Fruit fly (Drosophila melanogaster) whole organism: ENCODE data around the gene CG16824.

Source experiments
- CG8478 ChIP-seq: fragments of >200 bp; optimal IDR thresholded peaks from 2 replicates; lab custom pipeline; 2018; ENCODE audit warnings: inconsistent platforms
- Dll ChIP-seq: fragments of >200 bp; optimal IDR thresholded peaks from 2 replicates; lab custom pipeline; 2017
- EcR ChIP-seq, 2 experiments: fragments of >200 bp; optimal IDR thresholded peaks; 2 replicates each; lab custom pipeline; 2017; ENCODE audit warnings: missing biosample characterization in 2 of 2, missing genetic modification characterization in 2 of 2, missing genetic modification reagents in 2 of 2
- pan ChIP-seq: fragments of >200 bp; optimal IDR thresholded peaks from 2 replicates; lab custom pipeline; 2017
- psq ChIP-seq: fragments of >200 bp; optimal IDR thresholded peaks from 2 replicates; lab custom pipeline; 2017
- usp ChIP-seq: fragments of >200 bp; optimal IDR thresholded peaks from 2 replicates; lab custom pipeline; 2017; ENCODE audit warnings: missing biosample characterization, missing genetic modification characterization, mixed read lengths

CG16824 gene

dm6 chr2L:13292626-13293025, at the start of gene CG16824:
Gene CG16824 (plus strand): TSS chr2L:13293009.
- TF ChIP-seq CG8478 (lab: Kevin White, UChicago) (no peak), psq (lab: Kevin White, UChicago) (no peak), Dll (no peak)

- TF ChIP-seq usp (GFP tag; lab: Kevin White, UChicago): no peak
- no peak for TF ChIP-seq psq (lab: Kevin White, UChicago)
- no peak for TF ChIP-seq CG8478 (lab: Kevin White, UChicago)
- TF ChIP-seq EcR (GFP tag; optimal IDR thresholded peaks at IDR 0.05; lab: Kevin White, UChicago): no peak
- no peak for TF ChIP-seq Dll
Observed at dm6 chr2L:13244759-13245308, 48.0 kb upstream of the CG16824 start.

dm6 chr2L:13245855-13246645, 46.8 kb upstream of the CG16824 start, which contains the start of gene CG16820:
Gene CG16820 (plus strand): TSS chr2L:13246232.
- TF ChIP-seq psq (lab: Kevin White, UChicago) (no peak), usp (GFP tag; lab: Kevin White, UChicago) (no peak), EcR (GFP tag; optimal IDR thresholded peaks at IDR 0.05; lab: Kevin White, UChicago) (no peak), pan (lab: Kevin White, UChicago) (no peak), Dll (no peak), CG8478 (lab: Kevin White, UChicago) (no peak)

- TF ChIP-seq EcR (GFP tag; optimal IDR thresholded peaks at IDR 0.05; lab: Kevin White, UChicago) (no peak), Dll (no peak), CG8478 (lab: Kevin White, UChicago) (no peak), pan (lab: Kevin White, UChicago) (no peak), psq (lab: Kevin White, UChicago) (no peak), usp (GFP tag; lab: Kevin White, UChicago) (no peak)
Observed at dm6 chr2L:13251167-13251566, 41.6 kb upstream of the CG16824 start.

- no peak for TF ChIP-seq Dll
- no peak for TF ChIP-seq EcR (GFP tag; optimal IDR thresholded peaks at IDR 0.05; lab: Kevin White, UChicago)
- TF ChIP-seq CG8478 (lab: Kevin White, UChicago): no peak
- TF ChIP-seq pan (lab: Kevin White, UChicago): no peak
- TF ChIP-seq usp (GFP tag; lab: Kevin White, UChicago): no peak
- TF ChIP-seq psq (lab: Kevin White, UChicago): no peak
Observed at dm6 chr2L:13257177-13257576, 35.6 kb upstream of the CG16824 start, which contains the start of gene Naa20B. Gene Naa20B (plus strand): TSS chr2L:13257477.

- no peak for TF ChIP-seq pan (lab: Kevin White, UChicago)
- TF ChIP-seq Dll: no peak
- TF ChIP-seq CG8478 (lab: Kevin White, UChicago): no peak
- no peak for TF ChIP-seq psq (lab: Kevin White, UChicago)
- TF ChIP-seq EcR (GFP tag; optimal IDR thresholded peaks at IDR 0.05; lab: Kevin White, UChicago): no peak
- no peak for TF ChIP-seq usp (GFP tag; lab: Kevin White, UChicago)
Observed at dm6 chr2L:13258702-13259101, 34.1 kb upstream of the CG16824 start.

- TF ChIP-seq CG8478 (lab: Kevin White, UChicago): no peak
- no peak for TF ChIP-seq usp (GFP tag; lab: Kevin White, UChicago)
- no peak for TF ChIP-seq Dll
- no peak for TF ChIP-seq psq (lab: Kevin White, UChicago)
- TF ChIP-seq pan (lab: Kevin White, UChicago): no peak
- no peak for TF ChIP-seq EcR (GFP tag; optimal IDR thresholded peaks at IDR 0.05; lab: Kevin White, UChicago)
Observed at dm6 chr2L:13259643-13260042, 33.2 kb upstream of the CG16824 start, which contains the start of gene CG31730. Gene CG31730 (minus strand): TSS chr2L:13259743.

dm6 chr2L:13260740-13261139, 32.1 kb upstream of the CG16824 start, which contains the start of gene CG44085:
Gene CG44085 (plus strand): TSS chr2L:13261008.
- TF ChIP-seq EcR (GFP tag; optimal IDR thresholded peaks at IDR 0.05; lab: Kevin White, UChicago) (no peak), CG8478 (lab: Kevin White, UChicago) (no peak), Dll (no peak), pan (lab: Kevin White, UChicago) (no peak), psq (lab: Kevin White, UChicago) (no peak)

- TF ChIP-seq pan (lab: Kevin White, UChicago) (no peak), psq (lab: Kevin White, UChicago) (no peak), EcR (GFP tag; optimal IDR thresholded peaks at IDR 0.05; lab: Kevin White, UChicago) (no peak), Dll (no peak)
Observed at dm6 chr2L:13265776-13266175, 27.0 kb upstream of the CG16824 start, which contains the start of gene CG31848. Gene CG31848 (minus strand): TSS chr2L:13265876.

- TF ChIP-seq psq (lab: Kevin White, UChicago) (no peak), pan (lab: Kevin White, UChicago) (no peak), EcR (GFP tag; optimal IDR thresholded peaks at IDR 0.05; lab: Kevin White, UChicago) (no peak), CG8478 (lab: Kevin White, UChicago) (no peak), usp (GFP tag; lab: Kevin White, UChicago) (no peak), Dll (no peak)
Observed at dm6 chr2L:13266627-13267026, 26.2 kb upstream of the CG16824 start.

- no peak for TF ChIP-seq CG8478 (lab: Kevin White, UChicago)
- no peak for TF ChIP-seq psq (lab: Kevin White, UChicago)
- TF ChIP-seq EcR (GFP tag; optimal IDR thresholded peaks at IDR 0.05; lab: Kevin White, UChicago): no peak
- no peak for TF ChIP-seq Dll
Observed at dm6 chr2L:13268040-13268652, 24.7 kb upstream of the CG16824 start.
